Worm (Caenorhabditis elegans) whole organism, L3 larva: Measurements from ENCODE around the gene K08E7.5.

Source experiments
- R02D3.7 ChIP-seq: fragments of 150-350 bp; optimal IDR thresholded peaks from 2 replicates; lab custom pipeline; 2014; ENCODE audit warnings: missing biosample characterization, missing genetic modification characterization
- aly-2 ChIP-seq: fragments of 150-350 bp; optimal IDR thresholded peaks from 2 replicates; lab custom pipeline; 2014; ENCODE audit warnings: missing biosample characterization, missing genetic modification characterization
- ama-1 ChIP-seq: fragments of 150-350 bp; optimal IDR thresholded peaks from 2 replicates; lab custom pipeline; 2018
- nhr-12 ChIP-seq: fragments of 150-350 bp; optimal IDR thresholded peaks from 2 replicates; lab custom pipeline; 2014; ENCODE audit warnings: missing biosample characterization, missing genetic modification characterization
- nhr-23 ChIP-seq: fragments of 150-350 bp; optimal IDR thresholded peaks from 2 replicates; lab custom pipeline; 2014; ENCODE audit warnings: missing biosample characterization, missing genetic modification reagents, missing genetic modification characterization
- pha-4 ChIP-seq: fragments of 150-350 bp; optimal IDR thresholded peaks from 2 replicates; lab custom pipeline; 2014; ENCODE audit warnings: missing biosample characterization, missing genetic modification reagents, missing genetic modification characterization
- pqm-1 ChIP-seq: fragments of 150-350 bp; optimal IDR thresholded peaks from 2 replicates; lab custom pipeline; 2017; ENCODE audit warnings: missing biosample characterization, missing genetic modification characterization, inconsistent platforms
- snpc-4 ChIP-seq: fragments of 150-350 bp; optimal IDR thresholded peaks from 2 replicates; lab custom pipeline; 2014; ENCODE audit warnings: missing biosample characterization, missing genetic modification characterization
- unc-39 ChIP-seq: sonication (generic microtip); optimal IDR thresholded peaks from 4 replicates; lab custom pipeline; 2017; ENCODE audit warnings: missing biosample characterization, missing genetic modification characterization
- zag-1 ChIP-seq: fragments of 150-350 bp; optimal IDR thresholded peaks from 2 replicates; lab custom pipeline; 2014; ENCODE audit warnings: missing biosample characterization, missing genetic modification characterization

ce11 chrIV:12574265-12574664 lies 1.1 kb downstream of the K08E7.5 start:
- no peak for TF ChIP-seq R02D3.7 (tag; lab: Kevin White, UChicago)
- no peak for TF ChIP-seq pqm-1 (tag; lab: Kevin White, UChicago)
- no peak for TF ChIP-seq zag-1 (tag; lab: Kevin White, UChicago)
- no peak for TF ChIP-seq snpc-4 (tag; lab: Kevin White, UChicago)
- no peak for TF ChIP-seq nhr-12
- no peak for TF ChIP-seq aly-2
- TF ChIP-seq unc-39 = no peak
- TF ChIP-seq nhr-23 (tag; lab: Kevin White, UChicago) = no peak
- no peak for TF ChIP-seq ama-1
- TF ChIP-seq pha-4 = no peak
